Worm (Caenorhabditis elegans) whole organism, young adult: Measurements from ENCODE around the gene F40F4.7.

ENCODE experiments used
- B0261.1 ChIP-seq: sonication (generic microtip); optimal IDR thresholded peaks from 2 replicates; lab custom pipeline; 2016; ENCODE audit warnings: mild to moderate bottlenecking, missing genetic modification characterization, moderate library complexity, missing compliant biosample characterization
- C06A6.2 ChIP-seq: fragments of 200-800 bp; sonication (Bioruptor generic); conservative IDR thresholded peaks from 2 replicates; pipeline ENCODE4 v1.3.6; 2022; ENCODE audit warnings: missing genetic modification characterization, missing compliant biosample characterization
- F37B4.10 ChIP-seq: fragments of 200-800 bp; sonication (Bioruptor generic); IDR thresholded peaks from 2 replicates; pipeline ENCODE4 v1.3.6; 2022; ENCODE audit warnings: missing genetic modification characterization, missing compliant biosample characterization
- K11D2.4 ChIP-seq: fragments of 200-800 bp; sonication (Bioruptor generic); IDR thresholded peaks from 2 replicates; pipeline ENCODE4 v1.3.6; 2022; ENCODE audit warnings: missing genetic modification reagents, missing genetic modification characterization, missing compliant biosample characterization
- K12H6.12 ChIP-seq: fragments of 200-800 bp; sonication (Bioruptor generic); optimal IDR thresholded peaks from 2 replicates; lab custom pipeline; 2018; ENCODE audit warnings: mild to moderate bottlenecking, missing genetic modification characterization, missing compliant biosample characterization
- T07F8.4 ChIP-seq: sonication (generic microtip); optimal IDR thresholded peaks from 2 replicates; lab custom pipeline; 2016; ENCODE audit warnings: mild to moderate bottlenecking, missing genetic modification characterization, moderate library complexity, missing compliant biosample characterization
- Y56A3A.18 ChIP-seq: fragments of 200-800 bp; sonication (Bioruptor generic); IDR thresholded peaks from 2 replicates; pipeline ENCODE4 v1.3.6; 2022; ENCODE audit warnings: missing genetic modification reagents, missing genetic modification characterization, missing compliant biosample characterization
- Y95B8A.8 ChIP-seq: fragments of 200-800 bp; sonication (Bioruptor generic); IDR thresholded peaks from 2 replicates; pipeline ENCODE4 v1.3.6; 2022; ENCODE audit warnings: missing genetic modification reagents, missing genetic modification characterization, missing compliant biosample characterization
- ama-1 ChIP-seq, 3 experiments: fragments of 150-350 bp in 1 of 3; sonication (generic microtip) in 2 of 3; optimal IDR thresholded peaks; 2 replicates each; lab custom pipeline; 2014 to 2018; ENCODE audit warnings: missing biosample characterization in 2 of 3, missing genetic modification characterization in 2 of 3, missing genetic modification reagents in 2 of 3
- atf-7 ChIP-seq: sonication (generic microtip); optimal IDR thresholded peaks from 2 replicates; lab custom pipeline; 2017; ENCODE audit warnings: mild to moderate bottlenecking, missing genetic modification characterization, missing compliant biosample characterization
- attf-6 ChIP-seq: fragments of 200-800 bp; sonication (Bioruptor generic); IDR thresholded peaks from 2 replicates; pipeline ENCODE4 v1.3.6; 2022; ENCODE audit warnings: missing genetic modification reagents, missing genetic modification characterization, missing compliant biosample characterization
- bed-1 ChIP-seq: fragments of 200-800 bp; sonication (Bioruptor generic); IDR thresholded peaks from 2 replicates; pipeline ENCODE4 v1.3.6; 2022; ENCODE audit warnings: missing genetic modification reagents, missing genetic modification characterization, missing compliant biosample characterization
- ccch-3 ChIP-seq: fragments of 200-800 bp; sonication (Bioruptor generic); optimal IDR thresholded peaks from 2 replicates; lab custom pipeline; 2018; ENCODE audit warnings: mild to moderate bottlenecking, missing genetic modification characterization, missing compliant biosample characterization
- cebp-1 ChIP-seq, 2 experiments: fragments of 200-800 bp in 1 of 2; sonication (Bioruptor generic) in 1 of 2; sonication (generic microtip) in 1 of 2; IDR thresholded peaks in 1 of 2; optimal IDR thresholded peaks in 1 of 2; 2 replicates each; pipeline versions ENCODE4 v1.3.6 to Lab custom; 2017 to 2022; ENCODE audit warnings: missing compliant biosample characterization in 2 of 2, missing genetic modification characterization in 2 of 2, mild to moderate bottlenecking in 1 of 2, missing genetic modification reagents in 1 of 2, moderate library complexity in 1 of 2
- ceh-27 ChIP-seq: fragments of 200-800 bp; sonication (Bioruptor generic); optimal IDR thresholded peaks from 2 replicates; lab custom pipeline; 2018; ENCODE audit warnings: mild to moderate bottlenecking, missing genetic modification characterization, moderate library complexity, missing compliant biosample characterization
- ceh-91 ChIP-seq: fragments of 200-800 bp; sonication (Bioruptor generic); IDR thresholded peaks from 2 replicates; pipeline ENCODE4 v1.3.6; 2022; ENCODE audit warnings: missing genetic modification reagents, missing genetic modification characterization, missing compliant biosample characterization
- chd-7 ChIP-seq: sonication (generic microtip); optimal IDR thresholded peaks from 2 replicates; lab custom pipeline; 2016; ENCODE audit warnings: mild to moderate bottlenecking, missing genetic modification characterization, moderate library complexity, missing compliant biosample characterization
- dox-1 ChIP-seq: fragments of 200-800 bp; sonication (Bioruptor generic); IDR thresholded peaks from 2 replicates; pipeline ENCODE4 v1.3.6; 2022; ENCODE audit warnings: missing genetic modification reagents, missing genetic modification characterization, missing compliant biosample characterization
- egl-18 ChIP-seq: fragments of 200-800 bp; sonication (Bioruptor generic); IDR thresholded peaks from 2 replicates; pipeline ENCODE4 v1.3.6; 2022; ENCODE audit warnings: missing genetic modification reagents, missing genetic modification characterization, missing compliant biosample characterization
- hlh-26 ChIP-seq: fragments of 200-800 bp; sonication (Bioruptor generic); conservative IDR thresholded peaks from 2 replicates; pipeline ENCODE4 v1.3.6; 2022; ENCODE audit warnings: missing genetic modification reagents, missing genetic modification characterization, missing compliant biosample characterization
- hmg-1.2 ChIP-seq: fragments of 200-800 bp; sonication (Bioruptor generic); IDR thresholded peaks from 2 replicates; pipeline ENCODE4 v1.3.6; 2022; ENCODE audit warnings: missing genetic modification reagents, missing genetic modification characterization, missing compliant biosample characterization
- lin-35 ChIP-seq, 3 experiments: fragments of 150-350 bp in 2 of 3; sonication (generic microtip) in 1 of 3; optimal IDR thresholded peaks; 2 replicates each; lab custom pipeline; 2014 to 2018; ENCODE audit warnings: missing biosample characterization in 3 of 3, missing genetic modification characterization in 3 of 3, missing genetic modification reagents in 3 of 3
- mcd-1 ChIP-seq: fragments of 200-800 bp; sonication (Bioruptor generic); IDR thresholded peaks from 2 replicates; pipeline ENCODE4 v1.3.6; 2022; ENCODE audit warnings: missing genetic modification reagents, missing genetic modification characterization, missing compliant biosample characterization
- nfya-2 ChIP-seq: fragments of 200-800 bp; sonication (Bioruptor generic); IDR thresholded peaks from 2 replicates; pipeline ENCODE4 v1.3.6; 2022; ENCODE audit warnings: missing genetic modification reagents, missing genetic modification characterization, missing compliant biosample characterization
- nfyb-1 ChIP-seq: fragments of 200-800 bp; sonication (Bioruptor generic); IDR thresholded peaks from 2 replicates; pipeline ENCODE4 v1.3.6; 2022; ENCODE audit warnings: missing genetic modification reagents, missing genetic modification characterization, missing compliant biosample characterization
- nhr-120 ChIP-seq: fragments of 200-800 bp; sonication (Bioruptor generic); IDR thresholded peaks from 2 replicates; pipeline ENCODE4 v1.3.6; 2022; ENCODE audit warnings: missing genetic modification characterization, missing compliant biosample characterization
- nhr-179 ChIP-seq: sonication (generic microtip); optimal IDR thresholded peaks from 2 replicates; lab custom pipeline; 2016; ENCODE audit warnings: mild to moderate bottlenecking, missing genetic modification characterization, missing compliant biosample characterization
- nhr-80 ChIP-seq: sonication (generic microtip); optimal IDR thresholded peaks from 2 replicates; lab custom pipeline; 2016; ENCODE audit warnings: missing genetic modification characterization, missing compliant biosample characterization
- nhr-90 ChIP-seq: sonication (generic microtip); optimal IDR thresholded peaks from 2 replicates; lab custom pipeline; 2016; ENCODE audit warnings: missing genotype, mild to moderate bottlenecking, missing genetic modification characterization, missing compliant biosample characterization
- rpc-1 ChIP-seq, 2 experiments: fragments of 150-350 bp in 1 of 2; sonication (generic microtip) in 1 of 2; optimal IDR thresholded peaks; 2 replicates each; lab custom pipeline; 2014 to 2018; ENCODE audit warnings: missing biosample characterization in 1 of 2, missing genetic modification characterization in 1 of 2, missing genetic modification reagents in 1 of 2, missing genotype in 1 of 2
- zfh-2 ChIP-seq: fragments of 200-800 bp; sonication (Bioruptor generic); conservative IDR thresholded peaks from 2 replicates; pipeline ENCODE4 v1.3.6; 2022; ENCODE audit warnings: missing genetic modification reagents, missing genetic modification characterization, missing compliant biosample characterization

F40F4.7 gene

DNA sequence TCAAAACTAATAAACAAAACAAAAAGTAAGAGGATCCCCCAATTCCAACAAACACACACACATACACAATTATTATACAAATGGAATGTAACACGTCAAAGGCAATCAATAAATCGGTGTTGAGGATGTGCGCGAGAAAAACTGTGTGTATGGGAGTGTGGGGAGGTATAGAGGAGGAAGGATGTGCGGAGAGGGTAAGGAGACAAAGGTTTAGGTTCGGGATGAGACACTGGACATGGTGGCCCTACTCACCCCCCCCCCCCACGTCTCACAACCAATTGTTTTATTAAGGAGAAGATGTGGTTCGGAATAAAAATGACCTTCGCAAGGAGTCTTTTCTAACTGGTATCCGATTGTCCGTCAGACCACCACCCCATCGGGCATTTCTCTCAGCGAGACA, 22.6 kb downstream of the F40F4.7 start:
- TF ChIP-seq rpc-1 (optimal IDR thresholded peaks at IDR 0.05; lab: Kevin White, UChicago) (no peak), rpc-1 (tag; optimal IDR thresholded peaks at IDR 0.05; lab: Kevin White, UChicago) (no peak), F37B4.10 (0 out of 2 replicates have a peak, but pooled peaks have one; percentile 40)

DNA sequence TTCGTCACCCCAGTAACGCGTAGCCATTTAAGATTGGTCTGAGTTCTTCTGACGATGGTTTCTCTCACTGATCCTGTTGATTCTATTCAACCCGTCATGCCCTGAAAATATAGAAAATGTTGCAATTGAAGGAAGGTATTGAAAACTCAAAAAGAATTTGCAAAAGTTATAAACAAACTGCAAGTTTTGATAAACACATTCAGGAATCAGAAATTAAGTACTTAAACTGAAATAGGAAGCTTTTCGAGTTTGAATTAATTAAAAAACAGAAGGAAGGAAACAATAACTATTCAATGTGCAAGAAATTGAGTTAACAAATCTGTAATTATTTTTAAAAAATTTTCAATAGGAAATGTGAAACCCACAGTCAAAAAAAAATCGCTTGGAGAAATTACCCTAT, 25.5 kb downstream of the F40F4.7 start, which contains the start of gene rgl-1:
Gene rgl-1 (minus strand): TSS at position 101 of the 400 bp plus-strand sequence.
- no peak for TF ChIP-seq nfya-2 (GFP tag; lab: Robert Waterston, UW)
- no peak for TF ChIP-seq Y56A3A.18 (GFP tag; lab: Robert Waterston, UW)
- TF ChIP-seq ccch-3 (GFP tag; lab: Kevin White, UChicago), result no peak
- no peak for TF ChIP-seq mcd-1 (GFP tag; lab: Robert Waterston, UW)
- TF ChIP-seq ceh-91 (GFP tag; lab: Robert Waterston, UW), result no peak
- no peak for TF ChIP-seq Y95B8A.8 (GFP tag; lab: Robert Waterston, UW)
- TF ChIP-seq chd-7 (tag; lab: Kevin White, UChicago), result no peak
- TF ChIP-seq ama-1 (optimal IDR thresholded peaks at IDR 0.05; lab: Kevin White, UChicago), result no peak
- TF ChIP-seq ama-1 (GFP tag; optimal IDR thresholded peaks at IDR 0.05; lab: Kevin White, UChicago), result no peak
- TF ChIP-seq K12H6.12 (tag; lab: Kevin White, UChicago), result no peak
- TF ChIP-seq hlh-26 (GFP tag; lab: Robert Waterston, UW), result no peak
- no peak for TF ChIP-seq lin-35 (GFP tag; optimal IDR thresholded peaks at IDR 0.05; lab: Kevin White, UChicago)
- TF ChIP-seq K11D2.4, result no peak
- TF ChIP-seq bed-1, result no peak
- no peak for TF ChIP-seq atf-7
- TF ChIP-seq egl-18 (GFP tag; lab: Robert Waterston, UW), result no peak

DNA sequence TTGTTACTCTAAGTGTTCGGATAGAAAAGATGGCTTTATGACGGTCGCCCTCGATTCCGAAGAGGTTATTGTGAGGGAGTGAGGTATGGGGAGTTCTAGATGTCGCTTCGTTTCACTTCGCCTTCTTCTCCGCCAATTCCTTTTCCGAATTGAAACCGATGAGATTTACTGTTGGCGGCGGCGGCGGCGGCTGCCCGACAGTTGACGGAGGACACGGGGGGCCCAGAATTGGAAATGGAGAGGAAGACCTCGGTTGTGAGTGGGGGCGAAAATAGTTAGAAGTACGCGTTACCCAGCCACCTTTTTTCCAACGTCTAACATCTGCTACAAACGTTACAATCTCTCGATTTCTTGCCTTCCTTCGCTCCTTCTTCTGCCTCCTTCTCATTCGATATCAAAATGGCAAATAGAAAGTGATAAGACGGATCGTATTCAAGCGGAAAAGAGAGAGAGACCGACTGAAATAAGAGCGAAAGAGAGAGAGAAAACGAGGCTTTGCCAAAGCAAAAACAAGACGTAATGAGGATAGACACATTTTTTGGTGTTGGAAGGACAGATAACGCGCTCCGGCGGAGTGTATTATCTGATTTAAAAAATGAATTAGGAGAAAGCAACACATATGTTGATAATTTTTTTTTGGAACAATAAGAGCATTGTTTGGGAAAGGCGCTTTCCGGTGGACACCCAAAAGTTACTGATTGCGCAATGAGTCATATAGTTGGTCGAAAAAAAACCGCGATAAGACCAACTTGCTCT, 27.5 kb downstream of the F40F4.7 start:
- no peak for TF ChIP-seq attf-6 (GFP tag; lab: Robert Waterston, UW)
- peak; percentile 84 for TF ChIP-seq zfh-2
- no peak for TF ChIP-seq nhr-90
- TF ChIP-seq dox-1, result 0 out of 2 replicates have a peak, but pooled peaks have one; percentile 26
- peak; percentile 42 for TF ChIP-seq nhr-80

DNA sequence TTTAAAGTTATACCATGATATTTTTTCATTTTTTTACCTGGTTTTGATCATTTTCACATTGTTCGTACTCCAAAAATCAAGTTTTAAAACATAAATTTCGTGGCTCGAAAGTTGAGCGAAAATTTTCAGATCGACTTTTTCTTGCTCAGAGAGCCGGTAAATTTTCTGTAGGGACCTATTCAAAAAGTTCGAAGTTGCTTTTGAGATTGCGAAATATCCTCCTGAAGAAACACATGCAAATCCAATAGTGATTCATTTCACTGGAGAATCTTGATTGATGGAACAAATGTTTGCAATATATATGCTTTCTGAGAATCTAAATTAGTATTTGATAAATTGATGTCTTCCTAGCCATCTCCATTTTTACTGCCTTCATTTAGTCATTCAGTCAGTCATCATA, 29.0 kb downstream of the F40F4.7 start:
- TF ChIP-seq cebp-1 (GFP tag; IDR thresholded peaks at IDR 0.05; lab: Robert Waterston, UW), result no peak
- TF ChIP-seq cebp-1 (tag; optimal IDR thresholded peaks at IDR 0.05; lab: Kevin White, UChicago), result peak; percentile 80
- no peak for TF ChIP-seq nhr-80
- TF ChIP-seq nhr-179, result no peak

DNA sequence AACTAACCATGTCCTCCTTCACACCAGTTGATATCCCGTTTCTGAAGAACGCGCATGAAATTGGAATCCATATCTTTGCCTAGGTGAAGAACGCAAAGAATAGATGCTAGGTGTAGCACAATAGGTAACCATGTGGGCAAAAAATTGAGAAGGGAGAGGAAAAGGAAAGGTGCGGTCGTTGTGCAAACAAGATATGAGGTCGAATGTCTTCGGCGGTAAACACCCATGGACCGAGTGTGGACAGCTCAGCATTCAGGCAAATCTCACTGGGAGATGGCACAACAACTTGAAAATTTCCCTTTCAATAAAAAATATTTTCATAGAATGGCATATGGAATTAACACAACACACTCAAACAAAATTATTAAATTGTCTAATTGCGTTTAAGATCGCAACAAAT, 36.2 kb downstream of the F40F4.7 start, which contains the start of gene F28B4.4:
Gene F28B4.4 (minus strand): TSS at position 101 of the 400 bp plus-strand sequence.
- no peak for TF ChIP-seq nhr-120 (GFP tag; lab: Robert Waterston, UW)
- no peak for TF ChIP-seq T07F8.4 (tag; lab: Kevin White, UChicago)
- no peak for TF ChIP-seq dox-1
- no peak for TF ChIP-seq ceh-27 (GFP tag; lab: Kevin White, UChicago)
- no peak for TF ChIP-seq C06A6.2
- no peak for TF ChIP-seq hmg-1.2 (GFP tag; lab: Robert Waterston, UW)
- no peak for TF ChIP-seq B0261.1 (tag; lab: Kevin White, UChicago)
- TF ChIP-seq nfyb-1 (GFP tag; lab: Robert Waterston, UW), result no peak
- TF ChIP-seq, all 124 proteins: peak for 0
